Worm (Caenorhabditis elegans) whole organism, young adult: Measurements from ENCODE around the gene clec-84.

ENCODE experiments used
- F37B4.10 ChIP-seq: fragments of 200-800 bp; sonication (Bioruptor generic); IDR thresholded peaks from 2 replicates; pipeline ENCODE4 v1.3.6; 2022; ENCODE audit warnings: missing genetic modification characterization, missing compliant biosample characterization
- K11D2.4 ChIP-seq: fragments of 200-800 bp; sonication (Bioruptor generic); IDR thresholded peaks from 2 replicates; pipeline ENCODE4 v1.3.6; 2022; ENCODE audit warnings: missing genetic modification reagents, missing genetic modification characterization, missing compliant biosample characterization
- ama-1 ChIP-seq, 3 experiments: fragments of 150-350 bp in 1 of 3; sonication (generic microtip) in 2 of 3; optimal IDR thresholded peaks; 2 replicates each; lab custom pipeline; 2014 to 2018; ENCODE audit warnings: missing biosample characterization in 2 of 3, missing genetic modification characterization in 2 of 3, missing genetic modification reagents in 2 of 3
- chd-7 ChIP-seq: sonication (generic microtip); optimal IDR thresholded peaks from 2 replicates; lab custom pipeline; 2016; ENCODE audit warnings: mild to moderate bottlenecking, missing genetic modification characterization, moderate library complexity, missing compliant biosample characterization
- dpl-1 ChIP-seq: fragments of 150-350 bp; optimal IDR thresholded peaks from 2 replicates; lab custom pipeline; 2014; ENCODE audit warnings: missing biosample characterization, missing genetic modification reagents, missing genetic modification characterization
- egl-18 ChIP-seq: fragments of 200-800 bp; sonication (Bioruptor generic); IDR thresholded peaks from 2 replicates; pipeline ENCODE4 v1.3.6; 2022; ENCODE audit warnings: missing genetic modification reagents, missing genetic modification characterization, missing compliant biosample characterization
- madf-8 ChIP-seq: fragments of 200-800 bp; sonication (Bioruptor generic); conservative IDR thresholded peaks from 2 replicates; pipeline ENCODE4 v1.3.6; 2022; ENCODE audit warnings: missing genetic modification reagents, missing genetic modification characterization, missing compliant biosample characterization
- nfyb-1 ChIP-seq: fragments of 200-800 bp; sonication (Bioruptor generic); IDR thresholded peaks from 2 replicates; pipeline ENCODE4 v1.3.6; 2022; ENCODE audit warnings: missing genetic modification reagents, missing genetic modification characterization, missing compliant biosample characterization
- nhr-90 ChIP-seq: sonication (generic microtip); optimal IDR thresholded peaks from 2 replicates; lab custom pipeline; 2016; ENCODE audit warnings: missing genotype, mild to moderate bottlenecking, missing genetic modification characterization, missing compliant biosample characterization
- snpc-4 ChIP-seq, 5 experiments: fragments of 150-350 bp in 1 of 5; sonication (generic microtip) in 4 of 5; optimal IDR thresholded peaks; 2 replicates each; lab custom pipeline; 2014 to 2018; ENCODE audit warnings: missing genetic modification characterization in 5 of 5, missing biosample characterization in 3 of 5, antibody characterized with exemption in 2 of 5, mild to moderate bottlenecking in 2 of 5, missing compliant biosample characterization in 2 of 5, missing genotype in 2 of 5, moderate library complexity in 2 of 5, missing genetic modification reagents in 1 of 5
- ztf-6 ChIP-seq: fragments of 200-800 bp; sonication (Bioruptor generic); IDR thresholded peaks from 2 replicates; pipeline ENCODE4 v1.3.6; 2022; ENCODE audit warnings: missing genetic modification reagents, missing genetic modification characterization, missing compliant biosample characterization

- TF ChIP-seq dpl-1 (GFP tag; lab: Kevin White, UChicago) (no peak), egl-18 (no peak), nhr-90 (tag; lab: Kevin White, UChicago) (no peak), ama-1 (optimal IDR thresholded peaks at IDR 0.05; lab: Kevin White, UChicago) (no peak), ama-1 (GFP tag; optimal IDR thresholded peaks at IDR 0.05; lab: Kevin White, UChicago) (no peak), nfyb-1 (GFP tag; lab: Robert Waterston, UW) (no peak), snpc-4 (GFP tag; optimal IDR thresholded peaks at IDR 0.05; lab: Kevin White, UChicago) (peak; percentile 89), snpc-4 (tag; optimal IDR thresholded peaks at IDR 0.05; lab: Kevin White, UChicago) (peak; percentile 77 to 95 (median 90)), ztf-6 (GFP tag; lab: Robert Waterston, UW) (no peak), F37B4.10 (GFP tag; lab: Robert Waterston, UW) (no peak), K11D2.4 (GFP tag; lab: Robert Waterston, UW) (no peak), madf-8 (no peak), chd-7 (no peak)
These were observed 16.7 kb upstream of the clec-84 start for ce11 chrIV:2825460-2826103.
